Worm (Caenorhabditis elegans): ENCODE data around the gene cox-18.

cox-18 gene

ce11 chrIV:1148425-1149151 is 51.3 kb downstream of the cox-18 start (continued):
- TF ChIP-seq ceh-62 (tag; optimal IDR thresholded peaks at IDR 0.05): no peak
- TF ChIP-seq nhr-25 (tag; optimal IDR thresholded peaks at IDR 0.05; ENCODE audit: borderline replicate concordance, insufficient read depth): no peak
- TF ChIP-seq rbr-2 (tag; optimal IDR thresholded peaks at IDR 0.05): no peak
- TF ChIP-seq F37D6.2 (tag; optimal IDR thresholded peaks at IDR 0.05): no peak
- no peak for TF ChIP-seq lir-3 (tag; optimal IDR thresholded peaks at IDR 0.05)
- TF ChIP-seq dpl-1 (GFP tag; optimal IDR thresholded peaks at IDR 0.05): no peak
- no peak for TF ChIP-seq mxl-3 (GFP tag; optimal IDR thresholded peaks at IDR 0.05)
- TF ChIP-seq egl-27 (tag; optimal IDR thresholded peaks at IDR 0.05): no peak
- no peak for TF ChIP-seq mes-2 (tag; optimal IDR thresholded peaks at IDR 0.05; ENCODE audit: poor library complexity, severe bottlenecking)
- no peak for TF ChIP-seq nhr-76 (tag; optimal IDR thresholded peaks at IDR 0.05)
- TF ChIP-seq tra-1 (GFP tag; IDR thresholded peaks at IDR 0.05): no peak
- 0 out of 2 replicates have a peak, but pooled peaks have one; percentile 23 for TF ChIP-seq lim-7 (GFP tag; IDR thresholded peaks at IDR 0.05)
- no peak for TF ChIP-seq unc-130 (GFP tag; optimal IDR thresholded peaks at IDR 0.05)
- TF ChIP-seq hlh-30 (tag; optimal IDR thresholded peaks at IDR 0.05; ENCODE audit: insufficient read depth): no peak
- TF ChIP-seq ceh-32 (tag; optimal IDR thresholded peaks at IDR 0.05; ENCODE audit: poor library complexity): no peak
- no peak for TF ChIP-seq nhr-42 (GFP tag; IDR thresholded peaks at IDR 0.05)
- no peak for TF ChIP-seq ceh-44 (GFP tag; IDR thresholded peaks at IDR 0.05)
- no peak for TF ChIP-seq F26F4.8 (GFP tag; conservative IDR thresholded peaks at IDR 0.05)
- TF ChIP-seq daf-16 (GFP tag; optimal IDR thresholded peaks at IDR 0.05): no peak
- TF ChIP-seq daf-16 (tag; optimal IDR thresholded peaks at IDR 0.05): peak; percentile 31
- TF ChIP-seq lin-13 (GFP tag; optimal IDR thresholded peaks at IDR 0.05): no peak
- TF ChIP-seq zfp-3 (GFP tag; conservative IDR thresholded peaks at IDR 0.05): no peak
- no peak for TF ChIP-seq unc-39 (tag; optimal IDR thresholded peaks at IDR 0.05)
- TF ChIP-seq mdt-29 (GFP tag; IDR thresholded peaks at IDR 0.05): no peak
- TF ChIP-seq hlh-11 (tag; optimal IDR thresholded peaks at IDR 0.05): peak; percentile 25
- TF ChIP-seq spr-3 (GFP tag; optimal IDR thresholded peaks at IDR 0.05): no peak
- no peak for TF ChIP-seq F44E2.7 (GFP tag; IDR thresholded peaks at IDR 0.05)
- TF ChIP-seq hif-1 (tag; optimal IDR thresholded peaks at IDR 0.05): no peak
- no peak for TF ChIP-seq lin-29 (GFP tag; IDR thresholded peaks at IDR 0.05)
- TF ChIP-seq nhr-102 (tag; optimal IDR thresholded peaks at IDR 0.05): no peak
- peak; percentile 73 for TF ChIP-seq ceh-20 (GFP tag; IDR thresholded peaks at IDR 0.05)
- TF ChIP-seq snpc-1.2 (GFP tag; IDR thresholded peaks at IDR 0.05): no peak
- TF ChIP-seq set-16 (GFP tag; IDR thresholded peaks at IDR 0.05): no peak
- TF ChIP-seq mdl-1 (tag; optimal IDR thresholded peaks at IDR 0.05): no peak
- no peak for TF ChIP-seq nhr-11 (tag; optimal IDR thresholded peaks at IDR 0.05)
- no peak for TF ChIP-seq fos-1 (tag; optimal IDR thresholded peaks at IDR 0.05)
- TF ChIP-seq daf-19 (GFP tag; conservative IDR thresholded peaks at IDR 0.05): no peak
- no peak for TF ChIP-seq F10B5.3 (tag; optimal IDR thresholded peaks at IDR 0.05)
- TF ChIP-seq ztf-7 (tag; optimal IDR thresholded peaks at IDR 0.05): no peak
